Worm (Caenorhabditis elegans) whole organism, young adult: Measurements from ENCODE around the gene nuo-5.

ENCODE experiments used
- bed-1 ChIP-seq: fragments of 200-800 bp; sonication (Bioruptor generic); IDR thresholded peaks from 2 replicates; pipeline ENCODE4 v1.3.6; 2022; ENCODE audit warnings: missing genetic modification reagents, missing genetic modification characterization, missing compliant biosample characterization
- ceh-58 ChIP-seq: fragments of 200-800 bp; sonication (Bioruptor generic); IDR thresholded peaks from 2 replicates; pipeline ENCODE4 v1.3.6; 2022; ENCODE audit warnings: missing genetic modification characterization, missing compliant biosample characterization
- egl-18 ChIP-seq: fragments of 200-800 bp; sonication (Bioruptor generic); IDR thresholded peaks from 2 replicates; pipeline ENCODE4 v1.3.6; 2022; ENCODE audit warnings: missing genetic modification reagents, missing genetic modification characterization, missing compliant biosample characterization
- nfya-1 ChIP-seq: sonication (generic microtip); optimal IDR thresholded peaks from 2 replicates; lab custom pipeline; 2017; ENCODE audit warnings: antibody characterized with exemption, missing compliant biosample characterization, missing genetic modification characterization, borderline replicate concordance; ENCODE audit not compliant: insufficient read depth
- pha-4 ChIP-seq: fragments of 150-350 bp; sonication (generic microtip); optimal IDR thresholded peaks from 2 replicates; lab custom pipeline; 2014; ENCODE audit warnings: missing biosample characterization, missing genetic modification reagents, missing genetic modification characterization
- snpc-3.4 ChIP-seq: sonication (generic microtip); optimal IDR thresholded peaks from 2 replicates; lab custom pipeline; 2017; ENCODE audit warnings: missing genetic modification characterization, mild to moderate bottlenecking, missing compliant biosample characterization, antibody characterized with exemption, moderate library complexity, missing genotype, missing genetic modification reagents
- unc-62 ChIP-seq: fragments of 150-350 bp; optimal IDR thresholded peaks from 2 replicates; lab custom pipeline; 2014; ENCODE audit warnings: missing biosample characterization, missing genetic modification reagents, missing genetic modification characterization
- xnd-1 ChIP-seq: sonication (generic microtip); optimal IDR thresholded peaks from 2 replicates; lab custom pipeline; 2016; ENCODE audit warnings: missing genotype, missing genetic modification reagents, missing genetic modification characterization, missing compliant biosample characterization
- ztf-25 ChIP-seq: fragments of 200-800 bp; sonication (Bioruptor generic); IDR thresholded peaks from 2 replicates; pipeline ENCODE4 v1.3.6; 2022; ENCODE audit warnings: missing genetic modification reagents, missing genetic modification characterization, missing compliant biosample characterization

- TF ChIP-seq bed-1 (GFP tag; lab: Robert Waterston, UW) (no peak), ztf-25 (GFP tag; lab: Robert Waterston, UW) (no peak), unc-62 (GFP tag; lab: Kevin White, UChicago) (no peak), ceh-58 (GFP tag; lab: Robert Waterston, UW) (no peak), nfya-1 (tag; lab: Kevin White, UChicago) (no peak), pha-4 (tag; lab: Kevin White, UChicago) (no peak), snpc-3.4 (tag; lab: Kevin White, UChicago) (no peak), egl-18 (GFP tag; lab: Robert Waterston, UW) (no peak), xnd-1 (tag; lab: Kevin White, UChicago) (no peak)
Observed at ce11 chrV:2710192-2710591, 11.4 kb downstream of the nuo-5 start.
